Worm (Caenorhabditis elegans): ENCODE data around the gene sca-1.

DNA sequence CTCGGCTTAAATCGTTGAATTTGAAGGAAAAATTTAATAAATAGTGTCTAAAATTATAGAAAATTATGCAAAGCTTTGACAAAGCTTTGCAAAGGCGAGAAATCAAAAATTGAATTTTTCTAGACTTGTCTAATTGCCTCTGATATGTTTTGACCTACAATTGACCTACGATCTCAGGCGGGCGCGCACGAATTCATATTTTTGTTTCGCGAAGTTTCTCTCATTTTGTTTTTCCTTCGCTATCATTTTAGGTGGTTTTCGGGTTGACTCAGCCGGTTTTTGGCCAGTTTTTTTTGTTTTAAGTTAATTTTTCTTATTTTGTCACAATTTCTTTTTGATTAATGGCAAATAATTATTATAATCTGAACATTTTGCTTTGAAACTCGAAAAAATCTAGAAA, 9.4 kb downstream of the sca-1 start:
- TF ChIP-seq ama-1 (optimal IDR thresholded peaks at IDR 0.05) (no peak), F13C5.2 (tag; optimal IDR thresholded peaks at IDR 0.05) (no peak), tra-4 (tag; optimal IDR thresholded peaks at IDR 0.05) (no peak), hnd-1 (tag; optimal IDR thresholded peaks at IDR 0.05) (no peak), tbx-11 (GFP tag; IDR thresholded peaks at IDR 0.05) (no peak)
